Fruit fly (Drosophila melanogaster) whole organism, adult: ENCODE results near the gene CG13367.
"Not testable (repeated sequence)": the region's sequence is repeated elsewhere in the genome, so short reads cannot be mapped to it uniquely, and the experiment has no call there.

Experiments
- CG11617 ChIP-seq: fragments of 200-800 bp; sonication (Bioruptor generic); optimal IDR thresholded peaks from 2 replicates; lab custom pipeline; 2017; ENCODE audit warnings: mild to moderate bottlenecking, missing biosample characterization, missing genetic modification reagents, missing genetic modification characterization
- CG12768 ChIP-seq: fragments of 200-800 bp; sonication (Bioruptor generic); optimal IDR thresholded peaks from 2 replicates; lab custom pipeline; 2017; ENCODE audit warnings: missing biosample characterization, missing genetic modification characterization, mild to moderate bottlenecking, moderate library complexity, missing genetic modification reagents
- CG14711 ChIP-seq: fragments of 200-800 bp; sonication (Bioruptor generic); optimal IDR thresholded peaks from 2 replicates; lab custom pipeline; 2018; ENCODE audit warnings: missing biosample characterization, mild to moderate bottlenecking, missing genetic modification characterization, moderate library complexity
- CG1620 ChIP-seq: fragments of 200-800 bp; sonication (Bioruptor generic); optimal IDR thresholded peaks from 2 replicates; lab custom pipeline; 2016; ENCODE audit warnings: missing biosample characterization, missing genetic modification characterization
- CG33017 ChIP-seq: fragments of 200-800 bp; sonication (Bioruptor generic); optimal IDR thresholded peaks from 2 replicates; lab custom pipeline; 2018; ENCODE audit warnings: missing biosample characterization, mild to moderate bottlenecking, missing genetic modification characterization, moderate library complexity
- CG5204 ChIP-seq: fragments of 200-800 bp; sonication (Bioruptor generic); optimal IDR thresholded peaks from 2 replicates; lab custom pipeline; 2016; ENCODE audit warnings: missing biosample characterization, missing genetic modification characterization
- CG7045 ChIP-seq: fragments of 200-800 bp; sonication (Bioruptor generic); optimal IDR thresholded peaks from 2 replicates; lab custom pipeline; 2017; ENCODE audit warnings: missing biosample characterization, mild to moderate bottlenecking, missing genetic modification characterization
- CG7101 ChIP-seq: fragments of 200-800 bp; sonication (Bioruptor generic); optimal IDR thresholded peaks from 2 replicates; lab custom pipeline; 2018; ENCODE audit warnings: missing biosample characterization, mild to moderate bottlenecking, missing genetic modification characterization, moderate library complexity
- Clk ChIP-seq: fragments of 200-800 bp; sonication (Bioruptor generic); optimal IDR thresholded peaks from 2 replicates; lab custom pipeline; 2017; ENCODE audit warnings: missing biosample characterization, missing genetic modification characterization
- Crg-1 ChIP-seq: fragments of 200-800 bp; sonication (Bioruptor generic); optimal IDR thresholded peaks from 2 replicates; lab custom pipeline; 2016; ENCODE audit warnings: missing biosample characterization, missing genetic modification characterization
- Hr96 ChIP-seq: fragments of 200-800 bp; sonication (Bioruptor generic); optimal IDR thresholded peaks from 2 replicates; lab custom pipeline; 2016; ENCODE audit warnings: missing biosample characterization, missing genetic modification characterization
- Mnt ChIP-seq: fragments of 200-800 bp; sonication (Bioruptor generic); optimal IDR thresholded peaks from 2 replicates; lab custom pipeline; 2016; ENCODE audit warnings: missing biosample characterization, mild to moderate bottlenecking, missing genetic modification characterization
- bab1 ChIP-seq: fragments of 200-800 bp; sonication (Bioruptor generic); optimal IDR thresholded peaks from 3 replicates; lab custom pipeline; 2019; ENCODE audit warnings: missing biosample characterization, mild to moderate bottlenecking, missing genetic modification characterization, moderate library complexity
- cic ChIP-seq: fragments of 200-800 bp; sonication (Bioruptor generic); optimal IDR thresholded peaks from 2 replicates; lab custom pipeline; 2017; ENCODE audit warnings: missing biosample characterization, mild to moderate bottlenecking, missing genetic modification characterization, moderate library complexity
- cnc ChIP-seq, 2 experiments: fragments of >200 bp; optimal IDR thresholded peaks; 2 replicates each; lab custom pipeline; 2017
- kay ChIP-seq: fragments of 200-800 bp; sonication (Bioruptor generic); peaks from one replicate; lab custom pipeline; 2016; ENCODE audit warnings: missing biosample characterization, missing genetic modification characterization, borderline replicate concordance
- ovo ChIP-seq: fragments of 200-800 bp; sonication (Bioruptor generic); optimal IDR thresholded peaks from 2 replicates; lab custom pipeline; 2016; ENCODE audit warnings: missing biosample characterization, missing genetic modification characterization
- pad ChIP-seq: fragments of 200-800 bp; sonication (Bioruptor generic); optimal IDR thresholded peaks from 3 replicates; lab custom pipeline; 2017; ENCODE audit warnings: missing biosample characterization, missing genetic modification characterization, mild to moderate bottlenecking, moderate library complexity, missing genetic modification reagents
- tj ChIP-seq: fragments of 200-800 bp; sonication (Bioruptor generic); optimal IDR thresholded peaks from 3 replicates; lab custom pipeline; 2017; ENCODE audit warnings: missing biosample characterization, mild to moderate bottlenecking, missing genetic modification characterization, moderate library complexity
- toe ChIP-seq: fragments of 200-800 bp; sonication (Bioruptor generic); optimal IDR thresholded peaks from 2 replicates; lab custom pipeline; 2016; ENCODE audit warnings: missing biosample characterization, missing genetic modification characterization

CG13367 gene

DNA sequence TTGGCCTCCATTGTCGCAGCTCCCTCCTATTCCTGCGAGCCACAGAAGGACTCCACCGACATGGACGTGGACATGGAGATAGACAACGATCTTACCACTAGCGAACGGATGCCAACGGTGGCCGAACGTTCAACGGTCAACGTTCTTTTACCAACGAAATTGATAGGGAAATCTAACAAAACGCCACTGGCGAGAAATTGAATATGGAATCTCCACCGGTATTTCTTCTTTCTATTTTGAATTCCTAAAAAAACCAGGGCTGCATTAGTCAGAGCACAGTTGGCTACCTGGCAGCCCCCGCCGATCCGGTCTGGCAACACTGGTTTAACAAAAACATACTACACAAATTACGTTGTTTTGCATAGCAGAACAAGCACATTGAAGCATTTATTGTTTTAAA, at the start of gene CG13367:
Gene CG13367 (plus strand): TSS at position 301 of the 400 bp plus-strand sequence.
- not testable (repeated sequence) for TF ChIP-seq cic (GFP tag; lab: Kevin White, UChicago); CG7101 (tag; lab: Kevin White, UChicago); CG7045

DNA sequence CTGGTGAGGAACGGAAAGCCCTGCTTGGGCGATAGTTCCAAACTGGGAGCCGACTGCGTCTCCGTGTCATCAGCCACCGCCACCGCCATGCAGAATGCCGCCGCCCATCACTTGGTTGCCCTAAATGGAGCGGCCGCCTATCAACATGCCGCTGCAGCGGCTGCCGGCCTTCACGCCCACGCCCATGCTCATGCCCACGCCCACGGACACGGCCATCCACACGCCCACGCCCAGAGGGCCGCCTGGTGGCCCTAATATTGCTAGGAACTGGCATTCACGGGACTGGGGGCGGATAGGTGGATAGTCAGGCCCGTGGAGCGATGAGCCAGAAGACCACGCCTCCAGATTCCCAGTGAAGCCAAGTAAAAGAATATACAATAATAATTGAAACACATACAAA, 47.5 kb upstream of the CG13367 start:
- TF ChIP-seq ovo (GFP tag; lab: Kevin White, UChicago) (no peak), CG7045 (no peak), Mnt (no peak), Crg-1 (GFP tag; lab: Kevin White, UChicago) (no peak), CG33017 (no peak), pad (GFP tag; lab: Kevin White, UChicago) (no peak), tj (GFP tag; lab: Kevin White, UChicago) (no peak), cic (GFP tag; lab: Kevin White, UChicago) (no peak), CG14711 (tag; lab: Kevin White, UChicago) (no peak), cnc (optimal IDR thresholded peaks at IDR 0.05; lab: Kevin White, UChicago) (no peak), CG11617 (GFP tag; lab: Kevin White, UChicago) (no peak), Hr96 (GFP tag; lab: Kevin White, UChicago) (no peak), CG7101 (tag; lab: Kevin White, UChicago) (no peak), bab1 (GFP tag; lab: Kevin White, UChicago) (no peak), CG12768 (no peak)

DNA sequence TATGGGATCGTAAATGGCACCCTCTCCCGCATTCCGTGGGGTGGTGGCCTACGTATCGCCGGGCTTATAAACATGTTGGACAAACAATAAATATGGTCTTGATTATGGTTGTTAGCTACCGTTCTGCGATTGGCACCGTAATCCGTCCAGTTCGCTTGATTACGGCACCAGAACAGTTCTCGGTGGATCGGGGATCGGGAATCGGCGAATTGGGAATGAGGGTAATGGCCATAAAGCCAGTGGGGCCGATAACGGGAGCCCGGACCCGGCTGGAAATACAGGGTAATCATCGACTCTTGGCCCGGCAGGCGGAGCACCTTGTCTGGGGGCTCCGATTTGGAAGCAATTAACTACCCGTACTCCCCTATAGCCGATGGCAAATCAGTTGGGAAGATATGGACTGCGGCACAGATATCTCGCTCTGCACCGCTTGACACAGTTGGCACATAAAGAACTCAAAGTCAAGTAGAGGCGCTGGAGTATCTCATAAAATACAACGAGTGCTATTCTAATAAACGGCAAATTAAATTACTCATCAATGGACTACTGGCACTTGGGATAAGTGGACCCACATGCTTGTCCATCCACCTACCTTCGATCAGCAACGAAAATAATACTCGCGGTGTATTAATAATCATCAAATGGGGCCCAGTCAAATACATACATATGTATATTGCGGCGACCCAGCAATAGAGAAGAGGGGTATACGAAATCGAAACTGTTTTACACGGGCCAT, 46.1 kb upstream of the CG13367 start:
- TF ChIP-seq cic (GFP tag; lab: Kevin White, UChicago) (no peak), Hr96 (GFP tag; lab: Kevin White, UChicago) (no peak), CG7045 (no peak), CG7101 (tag; lab: Kevin White, UChicago) (no peak), CG14711 (tag; lab: Kevin White, UChicago) (peak; percentile 6), CG12768 (no peak), pad (GFP tag; lab: Kevin White, UChicago) (peak; percentile 14), CG5204 (GFP tag; lab: Kevin White, UChicago) (no peak), CG33017 (no peak), cnc (optimal IDR thresholded peaks at IDR 0.05; lab: Kevin White, UChicago) (no peak), CG1620 (GFP tag; lab: Kevin White, UChicago) (no peak)

DNA sequence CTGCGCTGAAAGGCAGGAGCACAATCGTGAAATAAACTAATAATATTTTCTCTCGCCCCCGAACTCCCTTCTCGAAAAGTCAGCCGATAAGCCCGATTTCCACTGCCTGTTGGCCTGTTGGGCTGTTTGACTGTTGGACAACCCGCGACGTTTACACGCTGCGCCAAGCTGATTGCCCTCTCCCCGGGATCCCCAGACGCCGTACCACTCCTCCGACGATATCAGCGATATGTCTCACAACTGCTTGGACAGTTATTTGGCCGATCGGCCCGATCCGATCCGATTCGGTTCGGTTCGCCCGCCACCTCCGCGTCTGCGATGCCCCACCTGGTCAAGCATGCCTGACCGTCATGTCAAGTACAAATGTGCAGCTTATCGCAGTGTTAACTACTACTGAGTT, 44.8 kb upstream of the CG13367 start:
- peak; percentile 48 for TF ChIP-seq ovo (GFP tag; lab: Kevin White, UChicago)
- TF ChIP-seq cic (GFP tag; lab: Kevin White, UChicago), result peak; percentile 52
- peak; percentile 26 for TF ChIP-seq CG12768
- peak; percentile 12 for TF ChIP-seq Mnt
- TF ChIP-seq CG7101 (tag; lab: Kevin White, UChicago), result peak; percentile 14
- no peak for TF ChIP-seq Crg-1 (GFP tag; lab: Kevin White, UChicago)
- TF ChIP-seq CG14711 (tag; lab: Kevin White, UChicago), result no peak
- TF ChIP-seq Hr96 (GFP tag; lab: Kevin White, UChicago), result peak; percentile 24
- no peak for TF ChIP-seq kay (GFP tag; lab: Kevin White, UChicago)

DNA sequence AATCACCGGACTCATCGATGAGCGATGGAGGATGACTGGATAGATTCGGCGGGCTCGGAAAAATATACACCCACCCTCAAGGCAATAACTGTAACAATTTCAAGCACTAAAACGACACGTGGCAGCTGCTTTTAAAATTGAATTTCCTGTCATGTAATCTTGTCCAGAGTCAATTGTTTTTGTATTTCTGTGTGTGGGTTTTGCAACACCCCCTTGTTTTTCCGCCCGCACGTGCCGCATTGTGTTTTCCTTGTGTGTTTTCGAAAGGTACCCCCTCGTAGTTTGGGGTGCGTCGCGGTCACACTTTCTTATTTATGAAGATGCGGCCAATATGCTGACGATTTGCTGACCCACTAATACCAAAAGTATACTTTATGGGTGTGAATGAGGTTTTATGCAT, 42.6 kb upstream of the CG13367 start:
- no peak for TF ChIP-seq CG5204 (GFP tag; lab: Kevin White, UChicago)
- TF ChIP-seq Crg-1 (GFP tag; lab: Kevin White, UChicago), result no peak

DNA sequence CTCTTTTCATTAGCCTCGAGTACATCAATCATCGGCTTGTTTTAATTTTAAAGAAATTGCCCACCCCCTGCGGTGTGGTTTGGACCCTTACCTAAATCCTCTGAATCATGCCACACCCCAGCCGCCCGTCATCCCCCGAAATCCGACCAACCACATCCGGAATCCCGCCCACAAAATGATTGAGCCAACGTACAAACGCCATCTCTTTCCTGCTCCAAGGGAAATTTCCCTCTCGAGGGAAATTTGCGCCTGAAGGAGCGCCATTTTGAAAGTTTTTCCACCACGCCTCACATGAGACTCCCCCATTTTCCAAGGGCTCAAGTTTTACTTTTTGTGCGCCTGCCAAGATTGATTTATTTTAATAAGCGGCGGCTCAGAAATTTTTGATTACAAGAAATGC, 34.5 kb upstream of the CG13367 start:
- TF ChIP-seq kay (GFP tag; lab: Kevin White, UChicago), result no peak
- TF ChIP-seq Mnt, result no peak
- no peak for TF ChIP-seq ovo (GFP tag; lab: Kevin White, UChicago)
- no peak for TF ChIP-seq CG7045
- TF ChIP-seq toe (GFP tag; lab: Kevin White, UChicago), result no peak
- no peak for TF ChIP-seq CG11617 (GFP tag; lab: Kevin White, UChicago)
- no peak for TF ChIP-seq cnc (optimal IDR thresholded peaks at IDR 0.05; lab: Kevin White, UChicago)
- no peak for TF ChIP-seq Hr96 (GFP tag; lab: Kevin White, UChicago)
- no peak for TF ChIP-seq CG7101 (tag; lab: Kevin White, UChicago)
- TF ChIP-seq Clk, result no peak
- TF ChIP-seq cic (GFP tag; lab: Kevin White, UChicago), result no peak
- no peak for TF ChIP-seq CG12768

DNA sequence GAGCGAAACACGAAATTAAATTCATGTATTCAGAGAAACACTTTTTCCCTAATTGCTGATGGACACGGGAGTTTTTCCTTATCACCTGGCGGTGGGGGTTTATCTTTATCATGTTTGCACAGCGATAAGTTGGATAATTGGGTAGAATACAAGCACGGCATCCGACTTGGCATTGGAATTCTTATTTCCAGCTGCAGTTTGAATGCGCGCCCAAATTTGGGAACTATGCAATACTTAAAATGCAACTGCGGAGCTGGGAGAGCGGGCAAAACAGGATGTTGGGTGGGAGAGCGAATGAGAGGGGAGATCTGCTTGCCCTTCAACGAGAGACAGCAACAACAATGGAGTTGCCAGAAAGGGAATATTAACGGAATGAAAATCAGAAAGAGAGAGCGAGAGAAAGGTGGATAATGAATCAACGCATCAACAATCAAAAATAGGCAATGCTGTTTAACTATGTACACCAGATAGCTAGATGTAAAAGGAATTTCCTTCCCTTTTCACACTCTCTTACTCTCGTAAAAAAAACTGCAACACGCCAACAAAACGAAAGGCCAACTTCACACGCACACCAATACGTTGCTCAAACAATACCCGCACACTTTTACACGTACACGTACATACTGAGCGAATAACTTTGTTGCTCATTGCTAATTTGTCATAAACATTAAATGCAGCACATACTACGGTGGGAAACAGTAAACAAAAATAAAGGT, 27.6 kb upstream of the CG13367 start:
- TF ChIP-seq bab1 (GFP tag; lab: Kevin White, UChicago) (peak; percentile 34), Clk (no peak), CG7101 (tag; lab: Kevin White, UChicago) (peak; percentile 22)
